Worm (Caenorhabditis elegans) whole organism, early embryonic: ENCODE results near the gene B0034.7.

Experiments used
- B0310.2 ChIP-seq: sonication (generic microtip); optimal IDR thresholded peaks from 2 replicates; lab custom pipeline; 2016; ENCODE audit warnings: mild to moderate bottlenecking, missing genetic modification characterization, missing compliant biosample characterization
- F13C5.2 ChIP-seq: sonication (generic microtip); optimal IDR thresholded peaks from 2 replicates; lab custom pipeline; 2017; ENCODE audit warnings: mild to moderate bottlenecking, missing genetic modification characterization, inconsistent platforms, missing compliant biosample characterization
- aly-1 ChIP-seq: sonication (generic microtip); optimal IDR thresholded peaks from 2 replicates; lab custom pipeline; 2016; ENCODE audit warnings: missing genetic modification characterization, missing compliant biosample characterization
- ama-1 ChIP-seq: fragments of 150-350 bp; optimal IDR thresholded peaks from 2 replicates; lab custom pipeline; 2014
- ceh-13 ChIP-seq: fragments of 200-800 bp; sonication (Bioruptor generic); optimal IDR thresholded peaks from 2 replicates; lab custom pipeline; 2018; ENCODE audit warnings: mild to moderate bottlenecking, missing genetic modification characterization, missing compliant biosample characterization
- ceh-36 ChIP-seq: sonication (generic microtip); optimal IDR thresholded peaks from 2 replicates; lab custom pipeline; 2016; ENCODE audit warnings: missing genetic modification characterization, inconsistent platforms, missing compliant biosample characterization
- ets-7 ChIP-seq: sonication (generic microtip); optimal IDR thresholded peaks from 2 replicates; lab custom pipeline; 2016; ENCODE audit warnings: missing genotype, missing genetic modification characterization, missing compliant biosample characterization
- flt-1 ChIP-seq: fragments of 200-800 bp; sonication (Bioruptor generic); IDR thresholded peaks from 2 replicates; pipeline ENCODE4 v1.3.6; 2022; ENCODE audit warnings: missing genetic modification characterization, missing compliant biosample characterization
- hmbx-1 ChIP-seq: sonication (generic microtip); optimal IDR thresholded peaks from 2 replicates; lab custom pipeline; 2016; ENCODE audit warnings: mild to moderate bottlenecking, missing genetic modification characterization, missing compliant biosample characterization
- hnd-1 ChIP-seq: sonication (generic microtip); optimal IDR thresholded peaks from 2 replicates; lab custom pipeline; 2016; ENCODE audit warnings: missing genetic modification characterization, missing compliant biosample characterization
- pes-1 ChIP-seq: fragments of 200-800 bp; sonication (Bioruptor generic); IDR thresholded peaks from 2 replicates; pipeline ENCODE4 v1.3.6; 2022; ENCODE audit warnings: missing genetic modification reagents, missing genetic modification characterization, missing compliant biosample characterization
- sea-1 ChIP-seq: fragments of 200-800 bp; sonication (Bioruptor generic); conservative IDR thresholded peaks from 2 replicates; pipeline ENCODE4 v1.3.6; 2022; ENCODE audit warnings: missing genetic modification characterization, missing compliant biosample characterization
- tra-4 ChIP-seq: sonication (generic microtip); optimal IDR thresholded peaks from 2 replicates; lab custom pipeline; 2017; ENCODE audit warnings: missing genetic modification characterization, missing compliant biosample characterization

DNA sequence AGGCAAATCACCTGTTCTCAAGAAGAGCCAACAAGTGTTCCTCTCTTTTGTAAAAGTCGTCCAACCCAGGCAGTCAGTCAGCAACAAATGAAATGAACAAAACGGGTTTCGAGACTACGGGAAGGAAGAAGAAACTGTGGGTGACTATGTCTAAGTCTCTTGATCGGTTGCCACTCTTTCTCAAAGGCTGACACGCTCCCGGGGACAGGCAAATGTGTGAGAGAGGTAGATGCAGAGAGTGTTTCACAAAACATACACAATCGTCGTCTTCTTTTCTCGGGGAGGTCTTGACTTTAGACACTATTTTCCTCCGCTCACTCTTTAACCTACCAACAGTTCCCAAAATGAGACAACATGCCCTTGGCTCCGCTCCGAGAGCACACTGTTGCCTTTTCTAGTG, 30.3 kb upstream of the B0034.7 start:
- TF ChIP-seq flt-1 (GFP tag; lab: Robert Waterston, UW) (no peak), hnd-1 (tag; lab: Kevin White, UChicago) (no peak), pes-1 (no peak), ama-1 (no peak), tra-4 (tag; lab: Kevin White, UChicago) (no peak), sea-1 (GFP tag; lab: Robert Waterston, UW) (no peak), ceh-13 (no peak), B0310.2 (tag; lab: Kevin White, UChicago) (no peak), hmbx-1 (tag; lab: Kevin White, UChicago) (no peak), ceh-36 (tag; lab: Kevin White, UChicago) (no peak), F13C5.2 (tag; lab: Kevin White, UChicago) (no peak), ets-7 (tag; lab: Kevin White, UChicago) (no peak), aly-1 (no peak)
